Fruit fly (Drosophila melanogaster) whole organism, embryonic: ENCODE data around the gene ova.

Experiments
- ATbp ChIP-seq: fragments of 200-800 bp; sonication (Bioruptor generic); optimal IDR thresholded peaks from 2 replicates; lab custom pipeline; 2017; ENCODE audit warnings: missing biosample characterization, mild to moderate bottlenecking, missing genetic modification characterization, missing genetic modification reagents
- BEAF-32 ChIP-seq: fragments of 200-800 bp; sonication (Bioruptor generic); optimal IDR thresholded peaks from 3 replicates; lab custom pipeline; 2017; ENCODE audit warnings: missing biosample characterization, missing genetic modification characterization, mild to moderate bottlenecking, moderate library complexity, missing genetic modification reagents
- Blimp-1 ChIP-seq: fragments of 200-800 bp; sonication (Bioruptor generic); optimal IDR thresholded peaks from 3 replicates; lab custom pipeline; 2018; ENCODE audit warnings: missing biosample characterization, missing genetic modification characterization, mild to moderate bottlenecking, moderate library complexity, missing genetic modification reagents
- CG10565 ChIP-seq: fragments of 200-800 bp; sonication (Bioruptor generic); optimal IDR thresholded peaks from 3 replicates; lab custom pipeline; 2016; ENCODE audit warnings: missing biosample characterization, mild to moderate bottlenecking, missing genetic modification characterization
- CG11696 ChIP-seq: fragments of 200-800 bp; sonication (Bioruptor generic); IDR thresholded peaks from 2 replicates; pipeline ENCODE4 v1.3.6; 2022; ENCODE audit warnings: missing biosample characterization, missing genetic modification characterization
- CG12659 ChIP-seq: fragments of 200-800 bp; sonication (Bioruptor generic); optimal IDR thresholded peaks from 3 replicates; lab custom pipeline; 2017; ENCODE audit warnings: mild to moderate bottlenecking, missing biosample characterization, missing genetic modification reagents, missing genetic modification characterization
- CG13287 ChIP-seq: fragments of 200-800 bp; sonication (Bioruptor generic); IDR thresholded peaks from 2 replicates; pipeline ENCODE4 v1.3.6; 2022; ENCODE audit warnings: missing biosample characterization, missing genetic modification characterization; ENCODE audit not compliant: partially characterized antibody
- CG13894 ChIP-seq: fragments of 200-800 bp; sonication (Bioruptor generic); optimal IDR thresholded peaks from 3 replicates; lab custom pipeline; 2018; ENCODE audit warnings: missing biosample characterization, mild to moderate bottlenecking, missing genetic modification characterization, moderate library complexity
- CG14710 ChIP-seq: fragments of 200-800 bp; sonication (Bioruptor generic); optimal IDR thresholded peaks from 3 replicates; lab custom pipeline; 2019; ENCODE audit warnings: missing biosample characterization, mild to moderate bottlenecking, missing genetic modification characterization, moderate library complexity
- CG15696 ChIP-seq: fragments of 200-800 bp; sonication (Bioruptor generic); optimal IDR thresholded peaks from 2 replicates; lab custom pipeline; 2019; ENCODE audit warnings: missing biosample characterization, mild to moderate bottlenecking, missing genetic modification characterization, moderate library complexity
- CG17359 ChIP-seq: fragments of 200-800 bp; sonication (Bioruptor generic); optimal IDR thresholded peaks from 3 replicates; lab custom pipeline; 2018; ENCODE audit warnings: missing biosample characterization, mild to moderate bottlenecking, missing genetic modification characterization, moderate library complexity
- CG17361 ChIP-seq: fragments of 200-800 bp; sonication (Bioruptor generic); IDR thresholded peaks from 3 replicates; pipeline ENCODE4 v1.3.6; 2022; ENCODE audit warnings: missing biosample characterization, missing genetic modification characterization
- CG17612 ChIP-seq: fragments of 200-800 bp; sonication (Bioruptor generic); IDR thresholded peaks from 2 replicates; pipeline ENCODE4 v1.3.6; 2022; ENCODE audit warnings: missing biosample characterization, missing genetic modification characterization
- CG17912 ChIP-seq: fragments of 200-800 bp; sonication (Bioruptor generic); optimal IDR thresholded peaks from 2 replicates; lab custom pipeline; 2018; ENCODE audit warnings: missing biosample characterization, mild to moderate bottlenecking, missing genetic modification characterization
- CG5180 ChIP-seq: fragments of 200-800 bp; sonication (Bioruptor generic); optimal IDR thresholded peaks from 3 replicates; lab custom pipeline; 2017; ENCODE audit warnings: missing biosample characterization, missing genetic modification characterization, mild to moderate bottlenecking, moderate library complexity, missing genetic modification reagents
- CG9609 ChIP-seq: fragments of 200-800 bp; sonication (Bioruptor generic); optimal IDR thresholded peaks from 3 replicates; lab custom pipeline; 2016; ENCODE audit warnings: missing biosample characterization, missing genetic modification characterization
- CkIIα-i1 ChIP-seq: fragments of 200-800 bp; sonication (Bioruptor generic); IDR thresholded peaks from 2 replicates; pipeline ENCODE4 v1.3.6; 2022; ENCODE audit warnings: missing biosample characterization, missing genetic modification characterization
- Dad ChIP-seq: fragments of 200-800 bp; sonication (Bioruptor generic); optimal IDR thresholded peaks from 3 replicates; lab custom pipeline; 2016; ENCODE audit warnings: missing biosample characterization, missing genetic modification characterization
- Deaf1 ChIP-seq: fragments of 200-800 bp; optimal IDR thresholded peaks from 3 replicates; lab custom pipeline; 2019; ENCODE audit warnings: missing biosample characterization, mild to moderate bottlenecking, missing genetic modification characterization, moderate library complexity
- Drgx ChIP-seq: fragments of 200-800 bp; sonication (Bioruptor generic); IDR thresholded peaks from 2 replicates; pipeline ENCODE4 v1.3.6; 2022; ENCODE audit warnings: missing biosample characterization, missing genetic modification characterization
- Ets65A ChIP-seq: fragments of 200-800 bp; sonication (Bioruptor generic); peaks from one replicate; lab custom pipeline; 2016; ENCODE audit warnings: missing biosample characterization, missing genetic modification characterization
- HLH4C ChIP-seq: fragments of 200-800 bp; sonication (Bioruptor generic); IDR thresholded peaks from 3 replicates; pipeline ENCODE4 v1.3.6; 2022; ENCODE audit warnings: missing biosample characterization, missing genetic modification characterization; ENCODE audit not compliant: partially characterized antibody
- Lhr ChIP-seq: fragments of 200-800 bp; sonication (Bioruptor generic); optimal IDR thresholded peaks from 3 replicates; lab custom pipeline; 2017; ENCODE audit warnings: mild to moderate bottlenecking, missing biosample characterization, missing genetic modification reagents, missing genetic modification characterization
- Mad ChIP-seq: fragments of 200-800 bp; sonication (Bioruptor generic); optimal IDR thresholded peaks from 2 replicates; lab custom pipeline; 2016; ENCODE audit warnings: missing biosample characterization, missing genetic modification characterization
- NFAT ChIP-seq: fragments of 200-800 bp; sonication (Bioruptor generic); IDR thresholded peaks from 2 replicates; pipeline ENCODE4 v1.3.6; 2022; ENCODE audit warnings: missing biosample characterization, missing genetic modification characterization
- PHDP ChIP-seq: fragments of 200-800 bp; sonication (Bioruptor generic); optimal IDR thresholded peaks from 3 replicates; lab custom pipeline; 2018; ENCODE audit warnings: missing biosample characterization, mild to moderate bottlenecking, missing genetic modification characterization, moderate library complexity
- Scr ChIP-seq: fragments of 200-800 bp; sonication (Bioruptor generic); IDR thresholded peaks from 2 replicates; pipeline ENCODE4 v1.3.6; 2022; ENCODE audit warnings: missing biosample characterization, missing genetic modification characterization; ENCODE audit not compliant: partially characterized antibody
- Six4 ChIP-seq: fragments of 200-800 bp; sonication (Bioruptor generic); optimal IDR thresholded peaks from 2 replicates; lab custom pipeline; 2016; ENCODE audit warnings: missing biosample characterization, missing genetic modification characterization
- Sry-δ ChIP-seq: fragments of 200-800 bp; sonication (Bioruptor generic); optimal IDR thresholded peaks from 2 replicates; lab custom pipeline; 2016; ENCODE audit warnings: missing biosample characterization, missing genetic modification characterization
- Tbp ChIP-seq: fragments of >200 bp; optimal IDR thresholded peaks from 2 replicates; lab custom pipeline; 2018; ENCODE audit warnings: missing biosample characterization, missing genetic modification characterization
- Trl ChIP-seq, 3 experiments: fragments of >200 bp in 2 of 3; fragments of 200-800 bp in 1 of 3; sonication (Bioruptor generic) in 1 of 3; optimal IDR thresholded peaks; 2 replicates in 1 of 3; 3 replicates in 2 of 3; lab custom pipeline; 2016 to 2017; ENCODE audit warnings: missing biosample characterization in 1 of 3, missing genetic modification characterization in 1 of 3
- Xbp1 ChIP-seq: fragments of 200-800 bp; sonication (Bioruptor generic); optimal IDR thresholded peaks from 3 replicates; lab custom pipeline; 2016; ENCODE audit warnings: missing biosample characterization, mild to moderate bottlenecking, missing genetic modification characterization
- al ChIP-seq: fragments of 200-800 bp; sonication (Bioruptor generic); IDR thresholded peaks from 2 replicates; pipeline ENCODE4 v1.3.6; 2022; ENCODE audit warnings: missing biosample characterization, missing genetic modification characterization
- bigmax ChIP-seq: fragments of 200-800 bp; sonication (Bioruptor generic); optimal IDR thresholded peaks from 2 replicates; lab custom pipeline; 2018; ENCODE audit warnings: missing biosample characterization, mild to moderate bottlenecking, missing genetic modification characterization
- chinmo ChIP-seq: fragments of 200-800 bp; sonication (Bioruptor generic); IDR thresholded peaks from 4 replicates; pipeline ENCODE4 v1.3.6; 2022; ENCODE audit warnings: missing biosample characterization, missing genetic modification characterization; ENCODE audit not compliant: partially characterized antibody
- croc ChIP-seq: fragments of 200-800 bp; sonication (Bioruptor generic); conservative IDR thresholded peaks from 3 replicates; pipeline ENCODE4 v1.3.6; 2022; ENCODE audit warnings: missing biosample characterization, missing genetic modification characterization
- dati ChIP-seq: fragments of 200-800 bp; sonication (Bioruptor generic); IDR thresholded peaks from 2 replicates; pipeline ENCODE4 v1.3.6; 2022; ENCODE audit warnings: missing biosample characterization, missing genetic modification characterization
- gce ChIP-seq: fragments of 200-800 bp; sonication (Bioruptor generic); IDR thresholded peaks from 3 replicates; pipeline ENCODE4 v1.3.6; 2022; ENCODE audit warnings: missing biosample characterization, missing genetic modification characterization
- h ChIP-seq: fragments of >200 bp; optimal IDR thresholded peaks from 2 replicates; lab custom pipeline; 2017
- hb ChIP-seq: fragments of 200-800 bp; sonication (Bioruptor generic); IDR thresholded peaks from 3 replicates; pipeline ENCODE4 v1.3.6; 2022; ENCODE audit warnings: missing biosample characterization, missing genetic modification characterization; ENCODE audit not compliant: partially characterized antibody
- ind ChIP-seq: fragments of 200-800 bp; sonication (Bioruptor generic); optimal IDR thresholded peaks from 3 replicates; lab custom pipeline; 2016; ENCODE audit warnings: missing biosample characterization, missing genetic modification characterization
- jing ChIP-seq: fragments of 200-800 bp; sonication (Bioruptor generic); optimal IDR thresholded peaks from 2 replicates; lab custom pipeline; 2018; ENCODE audit warnings: missing biosample characterization, mild to moderate bottlenecking, missing genetic modification characterization
- klu ChIP-seq: fragments of 200-800 bp; sonication (Bioruptor generic); IDR thresholded peaks from 2 replicates; pipeline ENCODE4 v1.3.6; 2022; ENCODE audit warnings: missing biosample characterization, missing genetic modification characterization
- nmo ChIP-seq: fragments of 200-800 bp; sonication (Bioruptor generic); optimal IDR thresholded peaks from 2 replicates; lab custom pipeline; 2018; ENCODE audit warnings: missing biosample characterization, mild to moderate bottlenecking, missing genetic modification characterization, moderate library complexity
- peb ChIP-seq: fragments of 200-800 bp; sonication (Bioruptor generic); IDR thresholded peaks from 2 replicates; pipeline ENCODE4 v1.3.6; 2022; ENCODE audit warnings: missing biosample characterization, missing genetic modification characterization
- slou ChIP-seq: fragments of 200-800 bp; sonication (Bioruptor generic); optimal IDR thresholded peaks from 3 replicates; lab custom pipeline; 2016; ENCODE audit warnings: missing biosample characterization, missing genetic modification characterization
- sqz ChIP-seq: fragments of 200-800 bp; sonication (Bioruptor generic); optimal IDR thresholded peaks from 3 replicates; lab custom pipeline; 2018; ENCODE audit warnings: missing biosample characterization, mild to moderate bottlenecking, missing genetic modification characterization
- tll ChIP-seq, 2 experiments: fragments of 200-800 bp in 1 of 2; fragments of >200 bp in 1 of 2; sonication (Bioruptor generic) in 1 of 2; optimal IDR thresholded peaks; 2 replicates each; lab custom pipeline; 2017 to 2019; ENCODE audit warnings: missing biosample characterization in 2 of 2, missing genetic modification characterization in 2 of 2, mild to moderate bottlenecking in 1 of 2, moderate library complexity in 1 of 2
- trh ChIP-seq: fragments of 200-800 bp; sonication (Bioruptor generic); optimal IDR thresholded peaks from 2 replicates; lab custom pipeline; 2016; ENCODE audit warnings: missing biosample characterization, missing genetic modification characterization
- twi ChIP-seq: fragments of 200-800 bp; optimal IDR thresholded peaks from 2 replicates; lab custom pipeline; 2019; ENCODE audit warnings: missing biosample characterization, mild to moderate bottlenecking, missing genetic modification characterization, moderate library complexity
- zf30C ChIP-seq: fragments of 200-800 bp; sonication (Bioruptor generic); optimal IDR thresholded peaks from 3 replicates; lab custom pipeline; 2018; ENCODE audit warnings: missing biosample characterization, mild to moderate bottlenecking, missing genetic modification characterization

The ova gene

dm6 chr2L:10277362-10277761, 45.9 kb upstream of the ova start (continued):
- no peak for TF ChIP-seq Dad (GFP tag; lab: Kevin White, UChicago)
- TF ChIP-seq gce (GFP tag; lab: Robert Waterston, UW), result no peak
- TF ChIP-seq Scr (GFP tag; lab: Robert Waterston, UW), result peak; percentile 89
- no peak for TF ChIP-seq Mad (GFP tag; lab: Kevin White, UChicago)
- no peak for TF ChIP-seq PHDP (tag; lab: Kevin White, UChicago)
- no peak for TF ChIP-seq bigmax (GFP tag; lab: Kevin White, UChicago)
- no peak for TF ChIP-seq klu (GFP tag; lab: Robert Waterston, UW)
- TF ChIP-seq Blimp-1 (GFP tag; lab: Kevin White, UChicago), result no peak
- TF ChIP-seq CG9609 (GFP tag; lab: Kevin White, UChicago), result no peak
- no peak for TF ChIP-seq CG17612 (GFP tag; lab: Robert Waterston, UW)
- no peak for TF ChIP-seq jing (GFP tag; lab: Kevin White, UChicago)
- TF ChIP-seq BEAF-32 (GFP tag; lab: Kevin White, UChicago), result peak; percentile 89
- TF ChIP-seq Tbp (GFP tag; lab: Kevin White, UChicago), result no peak
- peak; percentile 70 for TF ChIP-seq CG12659
- TF ChIP-seq hb (GFP tag; lab: Robert Waterston, UW), result peak; percentile 82
- peak; percentile 85 for TF ChIP-seq CG13287 (GFP tag; lab: Robert Waterston, UW)
- no peak for TF ChIP-seq ATbp (GFP tag; lab: Kevin White, UChicago)
- TF ChIP-seq twi (tag; lab: Kevin White, UChicago), result no peak
- TF ChIP-seq CG5180 (GFP tag; lab: Kevin White, UChicago), result no peak
- TF ChIP-seq slou (GFP tag; lab: Kevin White, UChicago), result no peak
- TF ChIP-seq CG17359 (tag; lab: Kevin White, UChicago), result no peak
- TF ChIP-seq Sry-δ (GFP tag; lab: Kevin White, UChicago), result peak; percentile 87
- TF ChIP-seq sqz, result no peak
- TF ChIP-seq CG10565 (GFP tag; lab: Kevin White, UChicago), result no peak
- no peak for TF ChIP-seq ind
- no peak for TF ChIP-seq h (lab: Kevin White, UChicago)
- no peak for TF ChIP-seq CG15696 (tag; lab: Kevin White, UChicago)
- TF ChIP-seq CG17912 (GFP tag; lab: Kevin White, UChicago), result no peak
- TF ChIP-seq croc (GFP tag; lab: Robert Waterston, UW), result no peak
- TF ChIP-seq chinmo, result peak; percentile 81; the same call in 1 of the 4 replicates
- no peak for TF ChIP-seq Lhr (GFP tag; lab: Kevin White, UChicago)
- TF ChIP-seq tll (GFP tag; optimal IDR thresholded peaks at IDR 0.05; lab: Kevin White, UChicago), result no peak
- TF ChIP-seq CG11696 (GFP tag; lab: Robert Waterston, UW), result no peak
- TF ChIP-seq al (GFP tag; lab: Robert Waterston, UW), result no peak
- no peak for TF ChIP-seq CG17361 (GFP tag; lab: Robert Waterston, UW)
- no peak for TF ChIP-seq CkIIα-i1 (GFP tag; lab: Robert Waterston, UW)
- no peak for TF ChIP-seq Ets65A (GFP tag; lab: Kevin White, UChicago)
- TF ChIP-seq trh (GFP tag; lab: Kevin White, UChicago), result no peak

DNA sequence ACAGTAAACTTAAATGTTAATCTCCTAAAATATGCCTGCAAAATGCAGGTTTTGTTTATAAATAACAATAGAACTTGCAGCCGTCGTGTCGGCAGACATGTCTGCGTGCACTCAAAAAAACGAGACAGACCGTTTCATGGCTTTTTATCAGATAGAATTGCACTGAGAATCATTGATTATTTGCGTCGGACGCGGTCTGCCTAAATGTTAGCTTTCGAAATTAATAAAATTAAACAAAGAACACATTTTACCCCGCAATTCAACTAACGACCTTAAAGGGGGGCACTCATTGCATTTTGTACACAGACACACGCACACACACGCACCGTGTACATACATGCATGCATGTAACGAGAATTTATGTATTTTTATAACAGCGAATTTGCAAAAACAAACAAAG, 45.4 kb upstream of the ova start:
- no peak for TF ChIP-seq BEAF-32 (GFP tag; lab: Kevin White, UChicago)
- peak; percentile 11; the same call in 1 of the 2 replicates for TF ChIP-seq peb
- TF ChIP-seq nmo, result no peak
- no peak for TF ChIP-seq NFAT (GFP tag; lab: Robert Waterston, UW)
- TF ChIP-seq Xbp1 (GFP tag; lab: Kevin White, UChicago), result peak; percentile 39
- TF ChIP-seq HLH4C (GFP tag; lab: Robert Waterston, UW), result no peak
- no peak for TF ChIP-seq Deaf1 (tag; lab: Kevin White, UChicago)
- no peak for TF ChIP-seq Trl (optimal IDR thresholded peaks at IDR 0.05; lab: Kevin White, UChicago)
- TF ChIP-seq Trl (GFP tag; optimal IDR thresholded peaks at IDR 0.05; lab: Kevin White, UChicago), result peak; percentile 20
- peak; percentile 63 for TF ChIP-seq Drgx (GFP tag; lab: Robert Waterston, UW)
- TF ChIP-seq zf30C (GFP tag; lab: Kevin White, UChicago), result peak; percentile 89
- no peak for TF ChIP-seq CG13894 (tag; lab: Kevin White, UChicago)
- TF ChIP-seq CG14710, result no peak
- 0 out of 2 replicates have a peak, but pooled peaks have one; percentile 8 for TF ChIP-seq dati
- TF ChIP-seq Six4 (GFP tag; lab: Kevin White, UChicago), result no peak
